Worm (Caenorhabditis elegans): Measurements from ENCODE around the gene srh-72.

DNA sequence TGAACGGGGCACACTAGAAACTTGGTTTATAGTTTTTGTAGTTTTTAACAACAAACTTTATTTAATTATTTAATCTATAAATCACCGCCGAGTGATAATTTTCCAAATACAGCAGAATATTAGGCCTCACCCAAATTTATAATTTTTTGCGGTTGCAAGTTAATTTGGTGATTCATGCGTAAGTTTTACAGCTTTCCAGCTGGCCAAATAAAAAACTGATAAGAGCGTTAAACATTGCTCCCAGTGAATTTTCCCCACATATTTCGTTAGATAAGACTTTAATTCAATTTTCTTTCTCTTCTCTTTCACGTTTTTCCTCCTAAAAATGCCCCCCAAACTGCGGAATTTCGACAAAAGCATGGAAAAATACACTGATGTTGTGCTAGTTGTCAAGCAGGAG is 38.9 kb downstream of the srh-72 start, which contains the start of gene bath-47:
- no peak for TF ChIP-seq him-1 (tag; optimal IDR thresholded peaks at IDR 0.05)
- no peak for TF ChIP-seq W03F9.2 (tag; optimal IDR thresholded peaks at IDR 0.05)
